Worm (Caenorhabditis elegans) whole organism, early embryonic: ENCODE measurements around the gene skpo-1.

Experiments used
- B0310.2 ChIP-seq: sonication (generic microtip); optimal IDR thresholded peaks from 2 replicates; lab custom pipeline; 2016; ENCODE audit warnings: mild to moderate bottlenecking, missing genetic modification characterization, missing compliant biosample characterization
- ama-1 ChIP-seq: fragments of 150-350 bp; optimal IDR thresholded peaks from 2 replicates; lab custom pipeline; 2014
- ets-7 ChIP-seq: sonication (generic microtip); optimal IDR thresholded peaks from 2 replicates; lab custom pipeline; 2016; ENCODE audit warnings: missing genotype, missing genetic modification characterization, missing compliant biosample characterization
- flt-1 ChIP-seq: fragments of 200-800 bp; sonication (Bioruptor generic); IDR thresholded peaks from 2 replicates; pipeline ENCODE4 v1.3.6; 2022; ENCODE audit warnings: missing genetic modification characterization, missing compliant biosample characterization
- hnd-1 ChIP-seq: sonication (generic microtip); optimal IDR thresholded peaks from 2 replicates; lab custom pipeline; 2016; ENCODE audit warnings: missing genetic modification characterization, missing compliant biosample characterization
- pes-1 ChIP-seq: fragments of 200-800 bp; sonication (Bioruptor generic); IDR thresholded peaks from 2 replicates; pipeline ENCODE4 v1.3.6; 2022; ENCODE audit warnings: missing genetic modification reagents, missing genetic modification characterization, missing compliant biosample characterization
- scrt-1 ChIP-seq: fragments of 200-800 bp; sonication (Bioruptor generic); IDR thresholded peaks from 2 replicates; pipeline ENCODE4 v1.3.6; 2022; ENCODE audit warnings: missing genetic modification characterization, missing compliant biosample characterization
- sea-1 ChIP-seq: fragments of 200-800 bp; sonication (Bioruptor generic); conservative IDR thresholded peaks from 2 replicates; pipeline ENCODE4 v1.3.6; 2022; ENCODE audit warnings: missing genetic modification characterization, missing compliant biosample characterization

DNA sequence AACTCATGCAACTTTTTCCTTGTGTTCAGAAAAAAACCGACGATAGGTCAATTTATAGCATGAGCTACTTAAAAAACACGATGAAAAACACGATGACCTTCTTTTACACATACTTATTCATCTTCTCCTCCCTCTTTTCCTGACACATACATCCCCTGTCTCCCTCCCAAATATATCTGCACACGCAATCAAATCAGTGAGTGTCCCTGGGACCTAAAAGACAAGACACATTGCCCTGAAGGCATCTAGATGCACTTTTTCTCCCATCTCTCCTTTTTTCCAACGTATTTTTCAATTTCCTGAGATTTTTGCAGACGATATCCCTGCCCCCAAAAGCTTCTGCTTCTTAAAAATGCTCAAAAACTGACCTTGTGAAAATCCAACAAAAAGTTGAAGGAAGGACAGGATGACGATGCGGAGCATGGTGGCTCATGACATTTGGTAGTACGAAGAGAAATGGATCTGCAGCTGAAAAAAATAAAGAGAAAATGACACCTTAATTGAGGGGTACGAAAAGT lies 50.4 kb downstream of the skpo-1 start, which contains the start of gene C26D10.6:
- TF ChIP-seq pes-1 (GFP tag; lab: Robert Waterston, UW) (no peak), B0310.2 (tag; lab: Kevin White, UChicago) (no peak), ets-7 (tag; lab: Kevin White, UChicago) (no peak), sea-1 (GFP tag; lab: Robert Waterston, UW) (no peak), hnd-1 (tag; lab: Kevin White, UChicago) (no peak), ama-1 (no peak), flt-1 (GFP tag; lab: Robert Waterston, UW) (no peak), scrt-1 (GFP tag; lab: Robert Waterston, UW) (no peak)
